Fruit fly (Drosophila melanogaster) whole organism, embryonic: ENCODE results near the gene Wdfy2.

Experiments
- Atf3 ChIP-seq: fragments of 200-800 bp; sonication (Bioruptor generic); optimal IDR thresholded peaks from 3 replicates; lab custom pipeline; 2016; ENCODE audit warnings: missing biosample characterization, missing genetic modification characterization
- BEAF-32 ChIP-seq: fragments of 200-800 bp; sonication (Bioruptor generic); optimal IDR thresholded peaks from 3 replicates; lab custom pipeline; 2017; ENCODE audit warnings: missing biosample characterization, missing genetic modification characterization, mild to moderate bottlenecking, moderate library complexity, missing genetic modification reagents
- Blimp-1 ChIP-seq: fragments of 200-800 bp; sonication (Bioruptor generic); optimal IDR thresholded peaks from 3 replicates; lab custom pipeline; 2018; ENCODE audit warnings: missing biosample characterization, missing genetic modification characterization, mild to moderate bottlenecking, moderate library complexity, missing genetic modification reagents
- CG10147 ChIP-seq: fragments of 200-800 bp; sonication (Bioruptor generic); optimal IDR thresholded peaks from 2 replicates; lab custom pipeline; 2019; ENCODE audit warnings: missing biosample characterization, mild to moderate bottlenecking, missing genetic modification characterization, moderate library complexity
- CG11247 ChIP-seq: fragments of 200-800 bp; sonication (Bioruptor generic); IDR thresholded peaks from 2 replicates; pipeline ENCODE4 v1.3.6; 2022; ENCODE audit warnings: missing biosample characterization, missing genetic modification characterization
- CG12104 ChIP-seq: fragments of 200-800 bp; sonication (Bioruptor generic); optimal IDR thresholded peaks from 3 replicates; lab custom pipeline; 2016; ENCODE audit warnings: missing biosample characterization, missing genetic modification characterization
- CG14014 ChIP-seq: fragments of 200-800 bp; sonication (Bioruptor generic); IDR thresholded peaks from 2 replicates; pipeline ENCODE4 v1.3.6; 2022; ENCODE audit warnings: missing biosample characterization, missing genetic modification characterization
- CG17328 ChIP-seq: fragments of 200-800 bp; sonication (Bioruptor generic); IDR thresholded peaks from 2 replicates; pipeline ENCODE4 v1.3.6; 2022; ENCODE audit warnings: missing biosample characterization, missing genetic modification characterization
- CG2120 ChIP-seq: fragments of 200-800 bp; sonication (Bioruptor generic); optimal IDR thresholded peaks from 3 replicates; lab custom pipeline; 2016; ENCODE audit warnings: missing biosample characterization, missing genetic modification characterization
- CG30020 ChIP-seq: fragments of 200-800 bp; optimal IDR thresholded peaks from 2 replicates; lab custom pipeline; 2019; ENCODE audit warnings: missing biosample characterization, mild to moderate bottlenecking, missing genetic modification characterization, moderate library complexity
- CG33213 ChIP-seq: fragments of 200-800 bp; sonication (Bioruptor generic); optimal IDR thresholded peaks from 3 replicates; lab custom pipeline; 2016; ENCODE audit warnings: missing biosample characterization, missing genetic modification characterization
- CG5180 ChIP-seq: fragments of 200-800 bp; sonication (Bioruptor generic); optimal IDR thresholded peaks from 3 replicates; lab custom pipeline; 2017; ENCODE audit warnings: missing biosample characterization, missing genetic modification characterization, mild to moderate bottlenecking, moderate library complexity, missing genetic modification reagents
- CG5953 ChIP-seq: fragments of 200-800 bp; sonication (Bioruptor generic); IDR thresholded peaks from 2 replicates; pipeline ENCODE4 v1.3.6; 2022; ENCODE audit warnings: missing biosample characterization, missing genetic modification characterization
- CG7963 ChIP-seq: fragments of 200-800 bp; sonication (Bioruptor generic); IDR thresholded peaks from 3 replicates; pipeline ENCODE4 v1.3.6; 2022; ENCODE audit warnings: missing biosample characterization, missing genetic modification characterization; ENCODE audit not compliant: partially characterized antibody
- D19B ChIP-seq: fragments of 200-800 bp; sonication (Bioruptor generic); optimal IDR thresholded peaks from 2 replicates; lab custom pipeline; 2017; ENCODE audit warnings: missing biosample characterization, mild to moderate bottlenecking, missing genetic modification characterization
- Fer2 ChIP-seq: fragments of 200-800 bp; sonication (Bioruptor generic); optimal IDR thresholded peaks from 2 replicates; lab custom pipeline; 2018; ENCODE audit warnings: missing biosample characterization, mild to moderate bottlenecking, missing genetic modification characterization, moderate library complexity
- Hr51 ChIP-seq, 2 experiments: fragments of 200-800 bp; sonication (Bioruptor generic); optimal IDR thresholded peaks; 2 replicates in 1 of 2; 3 replicates in 1 of 2; lab custom pipeline; 2016 to 2018; ENCODE audit warnings: missing biosample characterization in 2 of 2, missing genetic modification characterization in 2 of 2, mild to moderate bottlenecking in 1 of 2, moderate library complexity in 1 of 2
- MESR4 ChIP-seq: fragments of 200-800 bp; sonication (Bioruptor generic); optimal IDR thresholded peaks from 2 replicates; lab custom pipeline; 2018; ENCODE audit warnings: missing biosample characterization, mild to moderate bottlenecking, missing genetic modification characterization, moderate library complexity
- Med ChIP-seq: fragments of 200-800 bp; sonication (Bioruptor generic); peaks from one replicate; lab custom pipeline; 2016; ENCODE audit warnings: missing biosample characterization, missing genetic modification characterization, mild to moderate bottlenecking, inconsistent platforms, moderate library complexity
- Oaz ChIP-seq: fragments of 200-800 bp; sonication (Bioruptor generic); IDR thresholded peaks from 2 replicates; pipeline ENCODE4 v1.3.6; 2022; ENCODE audit warnings: missing biosample characterization, missing genetic modification characterization
- Ptx1 ChIP-seq: fragments of 200-800 bp; sonication (Bioruptor generic); IDR thresholded peaks from 2 replicates; pipeline ENCODE4 v1.3.6; 2022; ENCODE audit warnings: missing biosample characterization, missing genetic modification characterization
- Rfx ChIP-seq: fragments of 200-800 bp; sonication (Bioruptor generic); IDR thresholded peaks from 2 replicates; pipeline ENCODE4 v1.3.6; 2022; ENCODE audit warnings: missing biosample characterization, missing genetic modification characterization
- Sry-δ ChIP-seq: fragments of 200-800 bp; sonication (Bioruptor generic); optimal IDR thresholded peaks from 2 replicates; lab custom pipeline; 2016; ENCODE audit warnings: missing biosample characterization, missing genetic modification characterization
- Trl ChIP-seq, 3 experiments: fragments of >200 bp in 2 of 3; fragments of 200-800 bp in 1 of 3; sonication (Bioruptor generic) in 1 of 3; optimal IDR thresholded peaks; 2 replicates in 1 of 3; 3 replicates in 2 of 3; lab custom pipeline; 2016 to 2017; ENCODE audit warnings: missing biosample characterization in 1 of 3, missing genetic modification characterization in 1 of 3
- bowl ChIP-seq: fragments of 200-800 bp; sonication (Bioruptor generic); IDR thresholded peaks from 2 replicates; pipeline ENCODE4 v1.3.6; 2022; ENCODE audit warnings: missing biosample characterization, missing genetic modification characterization
- croc ChIP-seq: fragments of 200-800 bp; sonication (Bioruptor generic); conservative IDR thresholded peaks from 3 replicates; pipeline ENCODE4 v1.3.6; 2022; ENCODE audit warnings: missing biosample characterization, missing genetic modification characterization
- dan ChIP-seq: fragments of 200-800 bp; sonication (Bioruptor generic); IDR thresholded peaks from 2 replicates; pipeline ENCODE4 v1.3.6; 2022; ENCODE audit warnings: missing biosample characterization, missing genetic modification characterization
- danr ChIP-seq: fragments of 200-800 bp; sonication (Bioruptor generic); IDR thresholded peaks from 2 replicates; pipeline ENCODE4 v1.3.6; 2022; ENCODE audit warnings: missing biosample characterization, missing genetic modification characterization
- dm ChIP-seq: fragments of 200-800 bp; sonication (Bioruptor generic); optimal IDR thresholded peaks from 3 replicates; lab custom pipeline; 2016; ENCODE audit warnings: missing biosample characterization, missing genetic modification characterization
- dpn ChIP-seq, 2 experiments: fragments of 200-800 bp; sonication (Bioruptor generic); optimal IDR thresholded peaks; 3 replicates each; lab custom pipeline; 2016; ENCODE audit warnings: missing biosample characterization in 2 of 2, missing genetic modification characterization in 2 of 2
- ewg ChIP-seq: fragments of 200-800 bp; sonication (Bioruptor generic); optimal IDR thresholded peaks from 3 replicates; lab custom pipeline; 2017; ENCODE audit warnings: mild to moderate bottlenecking, missing biosample characterization, missing genetic modification reagents, missing genetic modification characterization
- eyg ChIP-seq: fragments of 200-800 bp; sonication (Bioruptor generic); optimal IDR thresholded peaks from 3 replicates; lab custom pipeline; 2016; ENCODE audit warnings: missing biosample characterization, missing genetic modification characterization
- gro ChIP-seq: fragments of 200-800 bp; sonication (Bioruptor generic); optimal IDR thresholded peaks from 2 replicates; lab custom pipeline; 2016; ENCODE audit warnings: missing biosample characterization, missing genetic modification characterization
- ham ChIP-seq: fragments of 200-800 bp; sonication (Bioruptor generic); IDR thresholded peaks from 2 replicates; pipeline ENCODE4 v1.3.6; 2022; ENCODE audit warnings: missing biosample characterization, missing genetic modification characterization
- lilli ChIP-seq: fragments of 200-800 bp; sonication (Bioruptor generic); optimal IDR thresholded peaks from 3 replicates; lab custom pipeline; 2016; ENCODE audit warnings: missing biosample characterization, missing genetic modification characterization
- mam ChIP-seq: fragments of 200-800 bp; sonication (Bioruptor generic); optimal IDR thresholded peaks from 3 replicates; lab custom pipeline; 2016; ENCODE audit warnings: missing biosample characterization, missing genetic modification characterization
- onecut ChIP-seq: fragments of 200-800 bp; sonication (Bioruptor generic); IDR thresholded peaks from 2 replicates; pipeline ENCODE4 v1.3.6; 2022; ENCODE audit warnings: missing biosample characterization, missing genetic modification characterization
- pum ChIP-seq: fragments of 200-800 bp; sonication (Bioruptor generic); optimal IDR thresholded peaks from 2 replicates; lab custom pipeline; 2016; ENCODE audit warnings: missing biosample characterization, missing genetic modification characterization
- pzg ChIP-seq: fragments of 200-800 bp; sonication (Bioruptor generic); optimal IDR thresholded peaks from 3 replicates; lab custom pipeline; 2018; ENCODE audit warnings: missing biosample characterization, mild to moderate bottlenecking, missing genetic modification characterization, moderate library complexity
- ranshi ChIP-seq: fragments of 200-800 bp; sonication (Bioruptor generic); IDR thresholded peaks from 2 replicates; pipeline ENCODE4 v1.3.6; 2022; ENCODE audit warnings: missing biosample characterization, missing genetic modification characterization
- repo ChIP-seq: fragments of 200-800 bp; sonication (Bioruptor generic); optimal IDR thresholded peaks from 2 replicates; lab custom pipeline; 2016; ENCODE audit warnings: missing biosample characterization, missing genetic modification characterization
- ro ChIP-seq: fragments of 200-800 bp; sonication (Bioruptor generic); IDR thresholded peaks from 2 replicates; pipeline ENCODE4 v1.3.6; 2022; ENCODE audit warnings: missing biosample characterization, missing genetic modification characterization
- row ChIP-seq: fragments of 200-800 bp; sonication (Bioruptor generic); IDR thresholded peaks from 3 replicates; pipeline ENCODE4 v1.3.6; 2022; ENCODE audit warnings: missing biosample characterization, missing genetic modification characterization
- sd ChIP-seq: fragments of 200-800 bp; sonication (Bioruptor generic); optimal IDR thresholded peaks from 3 replicates; lab custom pipeline; 2018; ENCODE audit warnings: missing biosample characterization, mild to moderate bottlenecking, missing genetic modification characterization, moderate library complexity
- sens ChIP-seq: fragments of 200-800 bp; sonication (Bioruptor generic); peaks from one replicate; lab custom pipeline; 2016; ENCODE audit warnings: missing biosample characterization, missing genetic modification characterization
- slbo ChIP-seq: fragments of 200-800 bp; sonication (Bioruptor generic); IDR thresholded peaks from 2 replicates; pipeline ENCODE4 v1.3.6; 2022; ENCODE audit warnings: missing biosample characterization, missing genetic modification characterization
- toy ChIP-seq: fragments of 200-800 bp; sonication (Bioruptor generic); IDR thresholded peaks from 2 replicates; pipeline ENCODE4 v1.3.6; 2022; ENCODE audit warnings: missing biosample characterization, missing genetic modification characterization
- wek ChIP-seq: fragments of 200-800 bp; sonication (Bioruptor generic); optimal IDR thresholded peaks from 3 replicates; lab custom pipeline; 2018; ENCODE audit warnings: missing biosample characterization, mild to moderate bottlenecking, missing genetic modification characterization, moderate library complexity
- zfh2 ChIP-seq: fragments of 200-800 bp; sonication (Bioruptor generic); optimal IDR thresholded peaks from 2 replicates; lab custom pipeline; 2016; ENCODE audit warnings: missing biosample characterization, missing genetic modification characterization

The Wdfy2 gene

DNA sequence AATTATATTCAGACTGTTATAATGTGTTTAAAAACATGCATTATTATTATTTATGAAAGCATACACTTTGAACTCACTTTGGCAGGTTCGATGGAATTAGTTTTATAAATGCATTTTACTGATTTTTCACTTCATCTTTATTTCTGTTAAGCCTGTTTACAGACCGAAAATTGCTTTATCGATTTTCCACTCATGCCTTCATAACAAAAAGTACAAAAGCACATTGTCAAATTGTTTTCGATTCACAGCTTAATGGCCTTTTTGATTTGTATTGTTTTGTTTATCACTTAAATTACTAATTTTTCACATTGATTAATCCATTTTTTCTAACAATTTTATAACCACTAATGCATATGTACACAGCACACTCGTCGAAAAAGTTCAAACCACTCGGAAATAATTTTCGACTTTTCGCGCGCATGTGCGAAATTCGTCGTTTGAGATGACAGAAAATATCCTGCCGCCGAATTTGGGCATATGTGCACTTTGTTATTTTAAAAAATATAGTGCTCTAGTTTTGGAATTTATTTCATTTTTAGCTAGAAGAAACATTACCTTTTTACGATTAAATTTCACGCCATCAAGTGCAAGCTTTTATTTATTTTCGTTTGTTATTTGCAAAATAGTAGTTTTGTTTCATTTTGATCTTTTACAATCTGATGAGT lies 49.4 kb upstream of the Wdfy2 start, which contains the start of gene rho-5:
Gene rho-5 (minus strand): TSS at position 296 of the 665 bp plus-strand sequence.
- TF ChIP-seq ham (GFP tag; lab: Robert Waterston, UW), result no peak
- TF ChIP-seq sens (GFP tag; lab: Kevin White, UChicago), result peak; percentile 53
- peak; percentile 60 for TF ChIP-seq row (GFP tag; lab: Robert Waterston, UW)
- no peak for TF ChIP-seq CG12104
- TF ChIP-seq repo (GFP tag; lab: Kevin White, UChicago), result no peak
- peak; percentile 93 for TF ChIP-seq onecut
- no peak for TF ChIP-seq dm
- no peak for TF ChIP-seq Trl (optimal IDR thresholded peaks at IDR 0.05; lab: Kevin White, UChicago)
- TF ChIP-seq Trl (GFP tag; optimal IDR thresholded peaks at IDR 0.05; lab: Kevin White, UChicago), result no peak
- no peak for TF ChIP-seq Fer2 (tag; lab: Kevin White, UChicago)
- no peak for TF ChIP-seq eyg (GFP tag; lab: Kevin White, UChicago)
- TF ChIP-seq pzg, result peak; percentile 6
- TF ChIP-seq CG14014 (GFP tag; lab: Robert Waterston, UW), result no peak
- TF ChIP-seq Atf3 (GFP tag; lab: Kevin White, UChicago), result no peak
- peak; percentile 65 for TF ChIP-seq D19B
- TF ChIP-seq CG7963 (GFP tag; lab: Robert Waterston, UW), result no peak
- TF ChIP-seq wek (GFP tag; lab: Kevin White, UChicago), result no peak
- peak; percentile 34; the same call in 1 of the 2 replicates for TF ChIP-seq slbo
- peak; percentile 13 for TF ChIP-seq CG30020
- peak; percentile 97 for TF ChIP-seq ewg (GFP tag; lab: Kevin White, UChicago)
- TF ChIP-seq Rfx, result peak; percentile 45; the same call in 1 of the 2 replicates
- no peak for TF ChIP-seq CG5953 (GFP tag; lab: Robert Waterston, UW)
- 0 out of 2 replicates have a peak, but pooled peaks have one; percentile 28 for TF ChIP-seq CG17328 (GFP tag; lab: Robert Waterston, UW)
- TF ChIP-seq Sry-δ, result peak; percentile 40
- peak; percentile 6 for TF ChIP-seq gro
- peak; percentile 7 for TF ChIP-seq MESR4
- peak; percentile 15 for TF ChIP-seq lilli (GFP tag; lab: Kevin White, UChicago)
- TF ChIP-seq Ptx1 (GFP tag; lab: Robert Waterston, UW), result no peak
- TF ChIP-seq CG11247 (GFP tag; lab: Robert Waterston, UW), result no peak
- TF ChIP-seq CG10147 (GFP tag; lab: Kevin White, UChicago), result no peak
- TF ChIP-seq croc (GFP tag; lab: Robert Waterston, UW), result no peak
- TF ChIP-seq ranshi (GFP tag; lab: Robert Waterston, UW), result no peak
- no peak for TF ChIP-seq danr (GFP tag; lab: Robert Waterston, UW)
- no peak for TF ChIP-seq Blimp-1 (GFP tag; lab: Kevin White, UChicago)
- no peak for TF ChIP-seq Hr51 (GFP tag; optimal IDR thresholded peaks at IDR 0.05; lab: Kevin White, UChicago)
- TF ChIP-seq zfh2 (GFP tag; lab: Kevin White, UChicago), result no peak
- TF ChIP-seq Med (GFP tag; lab: Kevin White, UChicago), result no peak
- TF ChIP-seq dan (GFP tag; lab: Robert Waterston, UW), result no peak
- TF ChIP-seq bowl (GFP tag; lab: Robert Waterston, UW), result no peak
- TF ChIP-seq mam (GFP tag; lab: Kevin White, UChicago), result peak; percentile 5
- no peak for TF ChIP-seq pum
- no peak for TF ChIP-seq ro (GFP tag; lab: Robert Waterston, UW)
- no peak for TF ChIP-seq Oaz (GFP tag; lab: Robert Waterston, UW)
- peak; percentile 8 for TF ChIP-seq BEAF-32
- peak; percentile 50 for TF ChIP-seq CG2120 (GFP tag; lab: Kevin White, UChicago)
- no peak for TF ChIP-seq CG5180 (GFP tag; lab: Kevin White, UChicago)
- no peak for TF ChIP-seq dpn (GFP tag; optimal IDR thresholded peaks at IDR 0.05; lab: Kevin White, UChicago)
- TF ChIP-seq sd (tag; lab: Kevin White, UChicago), result no peak
- TF ChIP-seq toy (GFP tag; lab: Robert Waterston, UW), result no peak
- no peak for TF ChIP-seq CG33213
